Worm (Caenorhabditis elegans): ENCODE results near the gene C34C12.2.

ce11 chrIII:3480950-3481349 lies 27.4 kb downstream of the C34C12.2 start:
- TF ChIP-seq flt-1 (GFP tag; IDR thresholded peaks at IDR 0.05) (no peak), tab-1 (GFP tag; IDR thresholded peaks at IDR 0.05) (no peak), cog-1 (tag; optimal IDR thresholded peaks at IDR 0.05) (no peak), ref-1 (GFP tag; conservative IDR thresholded peaks at IDR 0.05) (no peak), T22C8.4 (GFP tag; IDR thresholded peaks at IDR 0.05) (no peak)

Data from whole organism, midembryonic.